1 fruit fly cellular context compared by ENCODE assay signal in genomic region chr3R:28326150-28326965, dm6.
TF ChIP-seq lines count a peak whose summit lies in the region.

No protein-coding gene starts in this region.

TF ChIP-seq in whole organism, embryonic, 481 proteins besides CTCF, POLR2A, EP300 and RAD21 (continued from another document):
- TF ChIP-seq CG11696 (GFP tag; IDR thresholded peaks at IDR 0.05; lab: Robert Waterston, UW) (no peak), tin (GFP tag; optimal IDR thresholded peaks at IDR 0.05; lab: Kevin White, UChicago) (peak; percentile 99), CG17912 (GFP tag; optimal IDR thresholded peaks at IDR 0.05; lab: Kevin White, UChicago) (peak; percentile 96), phol (tag; optimal IDR thresholded peaks at IDR 0.05; lab: Kevin White, UChicago) (peak; percentile 98), lov (optimal IDR thresholded peaks at IDR 0.05; lab: Kevin White, UChicago) (no peak), lov (GFP tag; IDR thresholded peaks at IDR 0.05; lab: Robert Waterston, UW) (no peak), CG11398 (GFP tag; optimal IDR thresholded peaks at IDR 0.05; lab: Kevin White, UChicago) (peak; percentile 99), CG7372 (GFP tag; IDR thresholded peaks at IDR 0.05; lab: Robert Waterston, UW) (no peak), B-H2 (GFP tag; optimal IDR thresholded peaks at IDR 0.05; lab: Kevin White, UChicago) (peak; percentile 99), HmgZ (tag; optimal IDR thresholded peaks at IDR 0.05; lab: Kevin White, UChicago) (peak; percentile 99), Lim3 (GFP tag; IDR thresholded peaks at IDR 0.05; lab: Robert Waterston, UW) (no peak), CG13287 (GFP tag; IDR thresholded peaks at IDR 0.05; lab: Robert Waterston, UW; ENCODE audit: partially characterized antibody) (no peak), CG18599 (GFP tag; optimal IDR thresholded peaks at IDR 0.05; lab: Kevin White, UChicago) (peak; percentile 100), Ets65A (GFP tag; lab: Kevin White, UChicago) (peak; percentile 100), CG1233 (GFP tag; optimal IDR thresholded peaks at IDR 0.05; lab: Kevin White, UChicago) (peak; percentile 99), CG6254 (GFP tag; optimal IDR thresholded peaks at IDR 0.05; lab: Kevin White, UChicago) (peak; percentile 99), CG9797 (GFP tag; optimal IDR thresholded peaks at IDR 0.05; lab: Kevin White, UChicago) (peak; percentile 72), pros (GFP tag; optimal IDR thresholded peaks at IDR 0.05; lab: Kevin White, UChicago) (peak; percentile 93), sima (GFP tag; optimal IDR thresholded peaks at IDR 0.05; lab: Kevin White, UChicago) (peak; percentile 99), CG9215 (GFP tag; IDR thresholded peaks at IDR 0.05; lab: Robert Waterston, UW) (no peak), da (GFP tag; optimal IDR thresholded peaks at IDR 0.05; lab: Kevin White, UChicago) (peak; percentile 99), CG14965 (GFP tag; optimal IDR thresholded peaks at IDR 0.05; lab: Kevin White, UChicago; ENCODE audit: borderline replicate concordance) (peak; percentile 93), CG13775 (GFP tag; optimal IDR thresholded peaks at IDR 0.05; lab: Kevin White, UChicago) (peak; percentile 99), CG4854 (GFP tag; optimal IDR thresholded peaks at IDR 0.05; lab: Kevin White, UChicago) (peak; percentile 99), abd-A (tag; optimal IDR thresholded peaks at IDR 0.05; lab: Kevin White, UChicago) (peak; percentile 98), CG5953 (GFP tag; IDR thresholded peaks at IDR 0.05; lab: Robert Waterston, UW) (no peak), dimm (GFP tag; IDR thresholded peaks at IDR 0.05; lab: Robert Waterston, UW) (no peak), Hmx (GFP tag; optimal IDR thresholded peaks at IDR 0.05; lab: Kevin White, UChicago) (peak; percentile 98), CG14441 (GFP tag; IDR thresholded peaks at IDR 0.05; lab: Robert Waterston, UW) (no peak), CG17612 (GFP tag; IDR thresholded peaks at IDR 0.05; lab: Robert Waterston, UW) (no peak), lilli (GFP tag; optimal IDR thresholded peaks at IDR 0.05; lab: Kevin White, UChicago) (peak; percentile 100), CG11560 (tag; IDR thresholded peaks at IDR 0.05; lab: Robert Waterston, UW) (no peak), CG12219 (GFP tag; optimal IDR thresholded peaks at IDR 0.05; lab: Kevin White, UChicago) (peak; percentile 99), cwo (GFP tag; optimal IDR thresholded peaks at IDR 0.05; lab: Kevin White, UChicago) (peak; percentile 99), trh (GFP tag; optimal IDR thresholded peaks at IDR 0.05; lab: Kevin White, UChicago) (peak; percentile 99), unpg (GFP tag; optimal IDR thresholded peaks at IDR 0.05; lab: Kevin White, UChicago) (peak; percentile 99), bsh (GFP tag; optimal IDR thresholded peaks at IDR 0.05; lab: Kevin White, UChicago) (peak; percentile 99 to 100), CoRest (tag; optimal IDR thresholded peaks at IDR 0.05; lab: Kevin White, UChicago) (peak; percentile 99), croc (GFP tag; conservative IDR thresholded peaks at IDR 0.05; lab: Robert Waterston, UW) (peak; percentile 98), Myb (GFP tag; optimal IDR thresholded peaks at IDR 0.05; lab: Kevin White, UChicago) (peak; percentile 97), tna (GFP tag; IDR thresholded peaks at IDR 0.05; lab: Robert Waterston, UW; ENCODE audit: partially characterized antibody) (no peak), Camta (GFP tag; optimal IDR thresholded peaks at IDR 0.05; lab: Kevin White, UChicago) (peak; percentile 99), Nf-YC (tag; optimal IDR thresholded peaks at IDR 0.05; lab: Kevin White, UChicago) (peak; percentile 92), ssp (GFP tag; IDR thresholded peaks at IDR 0.05; lab: Robert Waterston, UW) (no peak), salm (tag; optimal IDR thresholded peaks at IDR 0.05; lab: Kevin White, UChicago) (peak; percentile 98), ERR (GFP tag; optimal IDR thresholded peaks at IDR 0.05; lab: Kevin White, UChicago) (peak; percentile 99), wor (GFP tag; IDR thresholded peaks at IDR 0.05; lab: Robert Waterston, UW) (no peak), CG7987 (GFP tag; optimal IDR thresholded peaks at IDR 0.05; lab: Kevin White, UChicago) (peak; percentile 100), gsb-n (tag; optimal IDR thresholded peaks at IDR 0.05; lab: Kevin White, UChicago) (peak; percentile 98), Doc2 (GFP tag; IDR thresholded peaks at IDR 0.05; lab: Robert Waterston, UW) (no peak), HLH54F (GFP tag; optimal IDR thresholded peaks at IDR 0.05; lab: Kevin White, UChicago) (peak; percentile 100), CG33557 (GFP tag; optimal IDR thresholded peaks at IDR 0.05; lab: Kevin White, UChicago) (peak; percentile 97), CG6272 (GFP tag; IDR thresholded peaks at IDR 0.05; lab: Robert Waterston, UW) (peak; percentile 97), btn (GFP tag; optimal IDR thresholded peaks at IDR 0.05; lab: Kevin White, UChicago) (peak; percentile 99), CG2202 (tag; optimal IDR thresholded peaks at IDR 0.05; lab: Kevin White, UChicago) (peak; percentile 98), Sox102F (GFP tag; optimal IDR thresholded peaks at IDR 0.05; lab: Kevin White, UChicago) (peak; percentile 99), CG15011 (GFP tag; optimal IDR thresholded peaks at IDR 0.05; lab: Kevin White, UChicago) (peak; percentile 99), lola (GFP tag; optimal IDR thresholded peaks at IDR 0.05; lab: Kevin White, UChicago) (peak in 1 of 3 experiments; percentile 99), Trl (optimal IDR thresholded peaks at IDR 0.05; lab: Kevin White, UChicago) (peak; percentile 88 to 90), Trl (GFP tag; optimal IDR thresholded peaks at IDR 0.05; lab: Kevin White, UChicago) (peak; percentile 100), CG7963 (GFP tag; IDR thresholded peaks at IDR 0.05; lab: Robert Waterston, UW; ENCODE audit: partially characterized antibody) (no peak), CG12071 (GFP tag; optimal IDR thresholded peaks at IDR 0.05; lab: Kevin White, UChicago) (peak; percentile 99), chif (GFP tag; optimal IDR thresholded peaks at IDR 0.05; lab: Kevin White, UChicago) (peak; percentile 99 to 100), sr (GFP tag; IDR thresholded peaks at IDR 0.05; lab: Robert Waterston, UW) (no peak), CG6654 (GFP tag; optimal IDR thresholded peaks at IDR 0.05; lab: Kevin White, UChicago) (peak; percentile 93), Pdp1 (GFP tag; optimal IDR thresholded peaks at IDR 0.05; lab: Kevin White, UChicago) (peak; percentile 100), CG17328 (GFP tag; IDR thresholded peaks at IDR 0.05; lab: Robert Waterston, UW) (no peak), her (GFP tag; optimal IDR thresholded peaks at IDR 0.05; lab: Kevin White, UChicago) (peak; percentile 99), CG2116 (GFP tag; optimal IDR thresholded peaks at IDR 0.05; lab: Kevin White, UChicago) (peak; percentile 90), amos (GFP tag; IDR thresholded peaks at IDR 0.05; lab: Robert Waterston, UW; ENCODE audit: partially characterized antibody) (no peak), CG42726 (GFP tag; IDR thresholded peaks at IDR 0.05; lab: Robert Waterston, UW; ENCODE audit: partially characterized antibody) (no peak), gcm2 (GFP tag; optimal IDR thresholded peaks at IDR 0.05; lab: Kevin White, UChicago) (peak; percentile 99), crc (GFP tag; optimal IDR thresholded peaks at IDR 0.05; lab: Kevin White, UChicago) (peak; percentile 100), wek (GFP tag; optimal IDR thresholded peaks at IDR 0.05; lab: Kevin White, UChicago) (peak; percentile 94), maf-S (GFP tag; optimal IDR thresholded peaks at IDR 0.05; lab: Kevin White, UChicago) (peak; percentile 99), CG7839 (tag; optimal IDR thresholded peaks at IDR 0.05; lab: Kevin White, UChicago) (peak; percentile 100), CG1832 (GFP tag; optimal IDR thresholded peaks at IDR 0.05; lab: Kevin White, UChicago) (peak; percentile 20), Eip74EF (GFP tag; optimal IDR thresholded peaks at IDR 0.05; lab: Kevin White, UChicago) (peak in 1 of 2 experiments; percentile 99), Aef1 (GFP tag; IDR thresholded peaks at IDR 0.05; lab: Robert Waterston, UW) (no peak), kni (GFP tag; optimal IDR thresholded peaks at IDR 0.05; lab: Kevin White, UChicago) (peak; percentile 96), CG3163 (GFP tag; optimal IDR thresholded peaks at IDR 0.05; lab: Kevin White, UChicago) (peak; percentile 96), Fer2 (tag; optimal IDR thresholded peaks at IDR 0.05; lab: Kevin White, UChicago) (peak; percentile 98), vvl (GFP tag; IDR thresholded peaks at IDR 0.05; lab: Robert Waterston, UW) (no peak), Xbp1 (GFP tag; optimal IDR thresholded peaks at IDR 0.05; lab: Kevin White, UChicago) (peak; percentile 100), CG34422 (GFP tag; IDR thresholded peaks at IDR 0.05; lab: Robert Waterston, UW) (no peak), CG34376 (GFP tag; optimal IDR thresholded peaks at IDR 0.05; lab: Kevin White, UChicago) (peak; percentile 99), B-H1 (GFP tag; IDR thresholded peaks at IDR 0.05; lab: Robert Waterston, UW) (no peak), CG10979 (tag; optimal IDR thresholded peaks at IDR 0.05; lab: Kevin White, UChicago) (peak; percentile 98), CG2199 (GFP tag; IDR thresholded peaks at IDR 0.05; lab: Robert Waterston, UW) (no peak), onecut (GFP tag; IDR thresholded peaks at IDR 0.05; lab: Robert Waterston, UW) (peak; percentile 97), run (tag; optimal IDR thresholded peaks at IDR 0.05; lab: Kevin White, UChicago) (peak; percentile 97), CG11085 (GFP tag; IDR thresholded peaks at IDR 0.05; lab: Robert Waterston, UW) (no peak), PHDP (tag; optimal IDR thresholded peaks at IDR 0.05; lab: Kevin White, UChicago) (peak; percentile 99), D (optimal IDR thresholded peaks at IDR 0.05; lab: Kevin White, UChicago) (peak; percentile 15), D (GFP tag; optimal IDR thresholded peaks at IDR 0.05; lab: Kevin White, UChicago) (peak; percentile 98), CG8089 (GFP tag; optimal IDR thresholded peaks at IDR 0.05; lab: Kevin White, UChicago) (peak; percentile 99), CG31388 (GFP tag; optimal IDR thresholded peaks at IDR 0.05; lab: Kevin White, UChicago) (peak; percentile 99), hb (GFP tag; IDR thresholded peaks at IDR 0.05; lab: Robert Waterston, UW; ENCODE audit: partially characterized antibody) (no peak), Scr (GFP tag; IDR thresholded peaks at IDR 0.05; lab: Robert Waterston, UW; ENCODE audit: partially characterized antibody) (no peak), CG5180 (GFP tag; optimal IDR thresholded peaks at IDR 0.05; lab: Kevin White, UChicago) (peak; percentile 93), CG10147 (GFP tag; optimal IDR thresholded peaks at IDR 0.05; lab: Kevin White, UChicago) (peak; percentile 99), CG13296 (GFP tag; optimal IDR thresholded peaks at IDR 0.05; lab: Kevin White, UChicago) (peak; percentile 99), stwl (tag; optimal IDR thresholded peaks at IDR 0.05; lab: Kevin White, UChicago) (peak; percentile 71), hkb (optimal IDR thresholded peaks at IDR 0.05; lab: Kevin White, UChicago) (no peak), hkb (GFP tag; IDR thresholded peaks at IDR 0.05; lab: Robert Waterston, UW) (no peak), CG17829 (tag; optimal IDR thresholded peaks at IDR 0.05; lab: Kevin White, UChicago) (peak; percentile 99), HHEX (GFP tag; optimal IDR thresholded peaks at IDR 0.05; lab: Kevin White, UChicago) (peak; percentile 99), Mad (GFP tag; optimal IDR thresholded peaks at IDR 0.05; lab: Kevin White, UChicago) (peak; percentile 100), nerfin-1 (tag; optimal IDR thresholded peaks at IDR 0.05; lab: Kevin White, UChicago) (peak; percentile 96), D19B (GFP tag; optimal IDR thresholded peaks at IDR 0.05; lab: Kevin White, UChicago) (peak; percentile 97), wdn (GFP tag; IDR thresholded peaks at IDR 0.05; lab: Robert Waterston, UW) (no peak), odd (GFP tag; optimal IDR thresholded peaks at IDR 0.05; lab: Kevin White, UChicago) (peak; percentile 99), sob (GFP tag; IDR thresholded peaks at IDR 0.05; lab: Robert Waterston, UW) (no peak), Dref (GFP tag; IDR thresholded peaks at IDR 0.05; lab: Robert Waterston, UW) (no peak), Blimp-1 (GFP tag; optimal IDR thresholded peaks at IDR 0.05; lab: Kevin White, UChicago) (peak; percentile 97), Dbx (GFP tag; IDR thresholded peaks at IDR 0.05; lab: Robert Waterston, UW) (no peak), CG9609 (GFP tag; optimal IDR thresholded peaks at IDR 0.05; lab: Kevin White, UChicago) (peak; percentile 99), Bgb (GFP tag; IDR thresholded peaks at IDR 0.05; lab: Robert Waterston, UW; ENCODE audit: partially characterized antibody) (no peak), CkIIα-i1 (GFP tag; IDR thresholded peaks at IDR 0.05; lab: Robert Waterston, UW) (no peak), CG14667 (GFP tag; IDR thresholded peaks at IDR 0.05; lab: Robert Waterston, UW) (no peak), Hey (tag; optimal IDR thresholded peaks at IDR 0.05; lab: Kevin White, UChicago) (peak; percentile 97)
